Worm (Caenorhabditis elegans) whole organism, dauer: ENCODE results near the gene gei-8.

Source experiments
- unc-62 ChIP-seq: sonication (generic microtip); optimal IDR thresholded peaks from 2 replicates; lab custom pipeline; 2017; ENCODE audit warnings: missing biosample characterization, missing genetic modification reagents, missing genetic modification characterization

The gei-8 gene

ce11 chrIII:8121132-8121531, at the start of gene gei-8:
Gene gei-8 (minus strand): TSS chrIII:8121232.
- TF ChIP-seq unc-62 (GFP tag; lab: Kevin White, UChicago) = no peak

ce11 chrIII:8164771-8165170, 43.7 kb upstream of the gei-8 start:
- no peak for TF ChIP-seq unc-62 (GFP tag; lab: Kevin White, UChicago)

ce11 chrIII:8163788-8164423, 42.9 kb upstream of the gei-8 start, which contains the start of gene prp-8:
Gene prp-8 (plus strand): TSS chrIII:8164373.
- TF ChIP-seq unc-62 (GFP tag; lab: Kevin White, UChicago) = no peak

- TF ChIP-seq unc-62 (GFP tag; lab: Kevin White, UChicago) = no peak
Measured at ce11 chrIII:8163283-8163682, 42.3 kb upstream of the gei-8 start, which contains the start of gene bath-42. Gene bath-42 (minus strand): TSS chrIII:8163383.

DNA sequence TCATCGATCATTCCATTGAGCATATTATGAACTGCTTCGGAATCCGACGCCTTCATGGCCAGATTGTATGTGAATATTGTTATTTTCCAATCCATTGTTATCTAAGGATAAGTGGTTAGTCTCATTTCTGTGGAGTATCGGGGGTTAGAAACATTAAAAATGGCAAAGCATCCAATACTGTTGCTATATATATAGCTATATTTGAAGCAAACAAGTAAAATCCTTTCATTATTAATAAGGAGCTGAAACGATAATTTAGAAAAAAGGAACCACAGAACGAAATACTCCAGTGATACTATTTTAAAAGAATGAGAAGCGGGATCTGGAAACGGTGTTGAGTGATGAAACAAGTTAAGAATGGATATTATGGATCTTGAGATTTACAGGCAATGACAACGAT, 40.2 kb upstream of the gei-8 start, which contains the start of gene inpp-5K:
TSS of gene inpp-5K (minus strand) at position 101 of the 400 bp plus-strand sequence.
- TF ChIP-seq unc-62 (GFP tag; lab: Kevin White, UChicago) = no peak

DNA sequence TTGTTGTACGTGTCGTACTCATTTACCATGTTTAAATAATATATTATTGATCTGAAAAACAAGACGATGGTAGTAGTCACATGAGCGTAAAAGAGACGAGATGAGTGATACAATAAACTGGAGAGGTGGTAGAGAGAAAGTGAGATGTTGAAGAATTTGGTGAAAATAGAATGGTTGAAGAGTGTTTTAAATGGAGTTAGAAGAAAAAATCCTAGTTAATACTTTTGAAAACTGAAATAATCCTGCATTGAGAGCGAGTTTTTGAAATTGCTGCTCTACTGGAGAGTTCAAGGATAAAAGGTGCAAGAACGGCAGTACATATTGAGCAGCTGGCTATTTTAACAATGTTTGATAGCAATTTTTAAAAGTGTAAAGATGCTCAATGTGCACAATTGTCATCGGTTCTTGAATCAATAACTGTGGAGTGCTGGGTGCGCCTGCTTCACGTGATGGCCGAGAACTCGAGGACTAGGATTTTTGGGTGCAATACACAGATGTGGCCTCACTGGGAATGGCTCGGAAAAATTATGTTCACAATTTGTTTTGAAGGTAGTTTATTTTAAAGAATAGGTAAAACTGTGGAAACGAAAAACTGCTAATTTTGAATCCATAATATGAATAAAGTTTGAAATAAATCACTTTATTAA, 37.2 kb upstream of the gei-8 start, which contains the start of gene atg-13:
TSS of gene atg-13 (minus strand) at position 51 of the 647 bp plus-strand sequence.
- no peak for TF ChIP-seq unc-62 (GFP tag; lab: Kevin White, UChicago)

ce11 chrIII:8155166-8155565, 34.1 kb upstream of the gei-8 start, which contains the start of gene D2007.1:
Gene D2007.1 (plus strand): TSS chrIII:8155466.
- no peak for TF ChIP-seq unc-62 (GFP tag; lab: Kevin White, UChicago)

DNA sequence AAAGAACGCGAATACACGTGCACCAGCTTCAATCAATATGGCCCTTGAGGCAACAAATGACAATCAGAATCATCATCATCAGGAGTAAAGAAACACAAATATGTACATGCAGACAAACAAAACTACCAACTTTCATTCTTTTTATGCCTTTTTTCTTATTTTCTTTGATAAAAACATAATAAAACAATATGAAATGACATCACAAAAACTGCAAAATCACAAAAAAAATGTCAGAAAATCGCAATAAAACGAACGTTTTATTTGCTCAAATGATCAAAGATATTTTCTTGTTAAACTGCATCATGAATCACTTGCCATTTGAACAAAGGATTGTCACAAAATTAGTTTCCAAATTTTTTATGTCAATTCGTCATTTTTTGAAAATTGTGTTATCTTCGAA, 33.4 kb upstream of the gei-8 start:
- TF ChIP-seq unc-62 (GFP tag; lab: Kevin White, UChicago) = no peak

DNA sequence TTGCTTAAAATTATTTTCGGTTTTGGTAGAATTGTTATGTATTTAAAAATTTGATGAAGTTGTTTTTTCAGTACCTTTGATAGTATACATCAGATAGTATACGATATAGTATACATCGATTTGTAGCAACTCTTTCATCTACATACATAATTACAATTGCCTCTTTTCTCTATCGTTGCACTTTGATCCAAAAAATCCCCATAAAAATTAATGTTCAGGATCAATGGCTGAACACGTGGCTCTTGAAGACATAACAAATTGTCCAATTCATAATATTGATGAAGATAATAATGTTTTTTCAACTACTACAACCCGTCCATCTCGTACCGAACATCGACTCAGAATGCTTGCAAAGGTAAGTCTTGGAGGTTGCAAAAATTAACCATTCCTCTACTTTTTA, 27.7 kb upstream of the gei-8 start, which contains the start of gene D2007.2:
TSS of gene D2007.2 (plus strand) at position 213 of the 400 bp plus-strand sequence.
- no peak for TF ChIP-seq unc-62 (GFP tag; lab: Kevin White, UChicago)

DNA sequence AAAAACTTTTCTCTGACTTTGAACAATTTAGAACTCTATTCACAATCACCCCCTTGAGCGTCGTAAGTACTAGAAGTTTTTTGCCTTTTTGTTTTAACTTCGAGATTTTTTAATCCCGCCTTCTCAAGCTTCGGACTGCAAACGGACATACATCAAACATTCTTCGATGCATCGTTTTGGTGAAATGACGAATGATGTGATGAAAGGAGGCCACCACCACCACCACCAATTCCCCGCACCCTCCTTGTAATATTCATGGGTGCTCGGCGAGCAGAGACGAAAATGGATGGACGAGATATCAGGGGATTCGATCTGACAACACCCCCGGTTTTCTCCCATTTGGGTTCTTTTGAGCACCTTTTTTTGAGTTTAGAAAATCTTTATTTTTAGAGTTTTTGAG, 24.9 kb upstream of the gei-8 start:
- TF ChIP-seq unc-62 (GFP tag; lab: Kevin White, UChicago) = no peak

- no peak for TF ChIP-seq unc-62 (GFP tag; lab: Kevin White, UChicago)
Measured at ce11 chrIII:8144574-8145065, 23.6 kb upstream of the gei-8 start, which contains the start of the genes C14B9.8 and mrpl-18. Gene C14B9.8 (minus strand): TSS chrIII:8144629. Gene mrpl-18 (plus strand): TSS chrIII:8145015.

DNA sequence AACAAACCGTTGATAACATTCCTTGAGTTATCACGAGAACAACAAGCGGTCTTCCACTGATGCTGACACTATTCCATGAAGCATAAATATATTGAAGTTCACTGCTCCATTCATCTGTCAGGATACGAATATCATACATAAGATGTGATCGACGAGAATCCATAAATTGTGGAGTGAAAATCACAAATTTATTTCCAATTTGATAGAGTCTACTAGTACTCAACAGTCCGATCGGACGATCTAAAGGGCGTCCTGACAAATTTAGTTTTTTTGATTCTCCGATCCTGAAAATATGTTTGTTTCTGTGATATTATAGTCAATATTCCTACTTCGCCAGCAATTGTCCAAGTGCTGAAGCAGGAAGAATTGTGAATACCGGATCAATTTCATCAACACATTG, 21.2 kb upstream of the gei-8 start:
- TF ChIP-seq unc-62 (GFP tag; lab: Kevin White, UChicago) = no peak

DNA sequence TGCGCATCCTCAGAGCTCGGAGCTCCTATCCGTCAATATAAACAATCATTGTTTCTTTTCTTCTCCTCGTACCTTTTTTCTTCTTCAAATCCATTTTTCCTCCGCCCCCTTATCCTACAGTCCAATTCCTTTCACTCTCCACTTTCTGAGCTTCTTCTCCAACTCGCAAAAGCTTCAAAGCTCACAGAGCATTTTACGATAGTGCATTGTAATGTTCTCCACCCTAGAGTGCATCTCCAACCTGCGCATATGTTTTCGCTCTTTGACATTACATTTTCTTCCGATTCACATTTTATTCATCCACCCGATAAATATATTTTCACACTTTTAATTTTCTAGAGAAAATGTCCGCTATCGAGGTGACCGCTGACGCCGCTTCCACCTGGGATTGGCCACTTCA, 16.7 kb upstream of the gei-8 start, which contains the start of gene hsp-12.2:
TSS of gene hsp-12.2 (plus strand) at position 301 of the 400 bp plus-strand sequence.
- TF ChIP-seq unc-62 (GFP tag; lab: Kevin White, UChicago) = no peak

DNA sequence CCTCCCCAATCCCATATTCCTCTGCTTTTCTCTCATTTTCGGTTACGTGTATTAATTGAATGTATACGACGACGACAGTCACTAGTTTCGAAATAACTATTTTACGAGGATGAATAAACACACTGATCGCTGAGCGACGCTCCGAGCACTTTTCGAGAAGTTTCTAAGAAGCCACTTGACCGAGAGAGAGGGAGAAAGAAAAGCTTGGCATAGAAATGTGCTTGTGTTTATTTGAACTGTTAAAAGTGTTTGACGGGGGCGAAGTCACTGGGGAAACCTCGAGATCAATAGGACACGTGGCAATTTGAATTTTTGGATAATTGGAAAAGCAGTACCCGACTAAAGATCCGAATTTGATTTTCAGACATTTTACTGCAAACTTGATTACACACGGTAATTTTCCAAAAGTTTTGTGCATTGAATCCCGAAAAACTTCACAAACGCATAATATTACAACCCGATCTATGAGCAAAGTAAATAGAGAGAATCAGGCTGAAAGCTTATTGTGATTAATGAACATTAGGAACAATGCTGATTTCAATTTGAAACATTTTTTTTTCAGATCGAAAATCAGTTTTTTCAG, 15.6 kb upstream of the gei-8 start:
- TF ChIP-seq unc-62 (GFP tag; lab: Kevin White, UChicago) = no peak

ce11 chrIII:8133346-8133745, 12.3 kb upstream of the gei-8 start, which contains the start of gene C14B9.2:
Gene C14B9.2 (plus strand): TSS chrIII:8133665.
- TF ChIP-seq unc-62 (GFP tag; lab: Kevin White, UChicago) = no peak

- no peak for TF ChIP-seq unc-62 (GFP tag; lab: Kevin White, UChicago)
Measured at ce11 chrIII:8132496-8132895, 11.5 kb upstream of the gei-8 start.
